Fruit fly (Drosophila melanogaster) whole organism, embryonic: Measurements from ENCODE around the gene Rbp4.

Source experiments
- C15 ChIP-seq: fragments of 200-800 bp; sonication (Bioruptor generic); IDR thresholded peaks from 3 replicates; pipeline ENCODE4 v1.3.6; 2022; ENCODE audit warnings: missing biosample characterization, missing genetic modification characterization
- CG10431 ChIP-seq: fragments of 200-800 bp; sonication (Bioruptor generic); optimal IDR thresholded peaks from 3 replicates; lab custom pipeline; 2018; ENCODE audit warnings: missing biosample characterization, mild to moderate bottlenecking, missing genetic modification characterization
- CG11085 ChIP-seq: fragments of 200-800 bp; sonication (Bioruptor generic); IDR thresholded peaks from 2 replicates; pipeline ENCODE4 v1.3.6; 2022; ENCODE audit warnings: missing biosample characterization, missing genetic modification characterization
- CG11456 ChIP-seq: fragments of 200-800 bp; sonication (Bioruptor generic); IDR thresholded peaks from 3 replicates; pipeline ENCODE4 v1.3.6; 2022; ENCODE audit warnings: missing biosample characterization, missing genetic modification characterization
- CG11560 ChIP-seq: fragments of 200-800 bp; sonication (Bioruptor generic); IDR thresholded peaks from 3 replicates; pipeline ENCODE4 v1.3.6; 2022; ENCODE audit warnings: missing biosample characterization, missing genetic modification characterization
- CG11723 ChIP-seq: fragments of 200-800 bp; sonication (Bioruptor generic); optimal IDR thresholded peaks from 2 replicates; lab custom pipeline; 2017; ENCODE audit warnings: missing biosample characterization, mild to moderate bottlenecking, missing genetic modification characterization
- CG12299 ChIP-seq: fragments of 200-800 bp; sonication (Bioruptor generic); optimal IDR thresholded peaks from 2 replicates; lab custom pipeline; 2018; ENCODE audit warnings: missing biosample characterization, mild to moderate bottlenecking, missing genetic modification characterization
- CG13624 ChIP-seq: fragments of 200-800 bp; sonication (Bioruptor generic); optimal IDR thresholded peaks from 2 replicates; lab custom pipeline; 2016; ENCODE audit warnings: missing biosample characterization, missing genetic modification characterization
- CG13894 ChIP-seq: fragments of 200-800 bp; sonication (Bioruptor generic); optimal IDR thresholded peaks from 3 replicates; lab custom pipeline; 2018; ENCODE audit warnings: missing biosample characterization, mild to moderate bottlenecking, missing genetic modification characterization, moderate library complexity
- CG16813 ChIP-seq: fragments of 200-800 bp; sonication (Bioruptor generic); IDR thresholded peaks from 3 replicates; pipeline ENCODE4 v1.3.6; 2022; ENCODE audit warnings: missing biosample characterization, missing genetic modification characterization; ENCODE audit not compliant: partially characterized antibody
- CG16863 ChIP-seq: fragments of 200-800 bp; sonication (Bioruptor generic); optimal IDR thresholded peaks from 3 replicates; lab custom pipeline; 2016; ENCODE audit warnings: missing biosample characterization, missing genetic modification characterization
- CG3281 ChIP-seq: fragments of 200-800 bp; sonication (Bioruptor generic); optimal IDR thresholded peaks from 3 replicates; lab custom pipeline; 2017; ENCODE audit warnings: missing biosample characterization, mild to moderate bottlenecking, missing genetic modification characterization
- CG3726 ChIP-seq: fragments of 200-800 bp; sonication (Bioruptor generic); IDR thresholded peaks from 3 replicates; pipeline ENCODE4, ENCODE4 v1.3.6; 2022; ENCODE audit warnings: missing biosample characterization, missing genetic modification characterization
- CG4820 ChIP-seq: fragments of 200-800 bp; sonication (Bioruptor generic); optimal IDR thresholded peaks from 3 replicates; lab custom pipeline; 2016; ENCODE audit warnings: missing biosample characterization, missing genetic modification characterization
- CG6683 ChIP-seq: fragments of 200-800 bp; sonication (Bioruptor generic); optimal IDR thresholded peaks from 2 replicates; lab custom pipeline; 2017; ENCODE audit warnings: missing biosample characterization, mild to moderate bottlenecking, missing genetic modification characterization, missing genetic modification reagents
- CG7786 ChIP-seq: fragments of 200-800 bp; sonication (Bioruptor generic); optimal IDR thresholded peaks from 2 replicates; lab custom pipeline; 2016; ENCODE audit warnings: missing biosample characterization, missing genetic modification characterization
- CG7987 ChIP-seq: fragments of 200-800 bp; sonication (Bioruptor generic); optimal IDR thresholded peaks from 2 replicates; lab custom pipeline; 2018; ENCODE audit warnings: missing biosample characterization, mild to moderate bottlenecking, missing genetic modification characterization, moderate library complexity
- CG8359 ChIP-seq: fragments of 200-800 bp; sonication (Bioruptor generic); optimal IDR thresholded peaks from 2 replicates; lab custom pipeline; 2017; ENCODE audit warnings: missing biosample characterization, mild to moderate bottlenecking, missing genetic modification characterization, borderline replicate concordance
- CG8388 ChIP-seq: fragments of 200-800 bp; sonication (Bioruptor generic); optimal IDR thresholded peaks from 2 replicates; lab custom pipeline; 2019; ENCODE audit warnings: missing biosample characterization, mild to moderate bottlenecking, missing genetic modification characterization, moderate library complexity
- CG9215 ChIP-seq: fragments of 200-800 bp; sonication (Bioruptor generic); IDR thresholded peaks from 2 replicates; pipeline ENCODE4 v1.3.6; 2022; ENCODE audit warnings: missing biosample characterization, missing genetic modification characterization
- CG9727 ChIP-seq: fragments of 200-800 bp; sonication (Bioruptor generic); optimal IDR thresholded peaks from 3 replicates; lab custom pipeline; 2017; ENCODE audit warnings: missing biosample characterization, mild to moderate bottlenecking, missing genetic modification characterization
- Fer3 ChIP-seq: fragments of 200-800 bp; sonication (Bioruptor generic); optimal IDR thresholded peaks from 2 replicates; lab custom pipeline; 2018; ENCODE audit warnings: missing biosample characterization, mild to moderate bottlenecking, missing genetic modification characterization, moderate library complexity
- Gug ChIP-seq: fragments of 200-800 bp; sonication (Bioruptor generic); IDR thresholded peaks from 4 replicates; pipeline ENCODE4 v1.3.6; 2022; ENCODE audit warnings: missing biosample characterization, missing genetic modification characterization
- H2.0 ChIP-seq: fragments of 200-800 bp; sonication (Bioruptor generic); IDR thresholded peaks from 2 replicates; pipeline ENCODE4 v1.3.6; 2022; ENCODE audit warnings: missing biosample characterization, missing genetic modification characterization
- Hand ChIP-seq: fragments of 200-800 bp; sonication (Bioruptor generic); optimal IDR thresholded peaks from 2 replicates; lab custom pipeline; 2017; ENCODE audit warnings: mild to moderate bottlenecking, missing biosample characterization, missing genetic modification reagents, missing genetic modification characterization
- Max ChIP-seq: fragments of 200-800 bp; sonication (Bioruptor generic); optimal IDR thresholded peaks from 2 replicates; lab custom pipeline; 2016; ENCODE audit warnings: missing biosample characterization, mild to moderate bottlenecking, missing genetic modification characterization
- Nf-YB ChIP-seq: fragments of 200-800 bp; sonication (Bioruptor generic); optimal IDR thresholded peaks from 3 replicates; lab custom pipeline; 2019; ENCODE audit warnings: missing biosample characterization, mild to moderate bottlenecking, missing genetic modification characterization, moderate library complexity
- NfI ChIP-seq: fragments of 200-800 bp; sonication (Bioruptor generic); optimal IDR thresholded peaks from 3 replicates; lab custom pipeline; 2018; ENCODE audit warnings: missing biosample characterization, mild to moderate bottlenecking, missing genetic modification characterization, moderate library complexity
- Oaz ChIP-seq: fragments of 200-800 bp; sonication (Bioruptor generic); IDR thresholded peaks from 2 replicates; pipeline ENCODE4 v1.3.6; 2022; ENCODE audit warnings: missing biosample characterization, missing genetic modification characterization
- Rfx ChIP-seq: fragments of 200-800 bp; sonication (Bioruptor generic); IDR thresholded peaks from 2 replicates; pipeline ENCODE4 v1.3.6; 2022; ENCODE audit warnings: missing biosample characterization, missing genetic modification characterization
- Sry-δ ChIP-seq: fragments of 200-800 bp; sonication (Bioruptor generic); optimal IDR thresholded peaks from 2 replicates; lab custom pipeline; 2016; ENCODE audit warnings: missing biosample characterization, missing genetic modification characterization
- ac ChIP-seq: fragments of 200-800 bp; sonication (Bioruptor generic); optimal IDR thresholded peaks from 3 replicates; lab custom pipeline; 2017; ENCODE audit warnings: missing biosample characterization, mild to moderate bottlenecking, missing genetic modification characterization
- bsh ChIP-seq, 2 experiments: fragments of 200-800 bp; sonication (Bioruptor generic); optimal IDR thresholded peaks; 2 replicates each; lab custom pipeline; 2017 to 2018; ENCODE audit warnings: mild to moderate bottlenecking in 2 of 2, missing biosample characterization in 2 of 2, missing genetic modification characterization in 2 of 2, moderate library complexity in 1 of 2
- btn ChIP-seq: fragments of 200-800 bp; sonication (Bioruptor generic); optimal IDR thresholded peaks from 2 replicates; lab custom pipeline; 2016; ENCODE audit warnings: missing biosample characterization, missing genetic modification characterization
- dati ChIP-seq: fragments of 200-800 bp; sonication (Bioruptor generic); IDR thresholded peaks from 2 replicates; pipeline ENCODE4 v1.3.6; 2022; ENCODE audit warnings: missing biosample characterization, missing genetic modification characterization
- dmrt11E ChIP-seq: fragments of 200-800 bp; sonication (Bioruptor generic); optimal IDR thresholded peaks from 3 replicates; lab custom pipeline; 2018; ENCODE audit warnings: missing biosample characterization, mild to moderate bottlenecking, missing genetic modification characterization, moderate library complexity
- fd64A ChIP-seq: fragments of 200-800 bp; sonication (Bioruptor generic); optimal IDR thresholded peaks from 3 replicates; lab custom pipeline; 2018; ENCODE audit warnings: missing biosample characterization, mild to moderate bottlenecking, missing genetic modification characterization
- grau ChIP-seq: fragments of 200-800 bp; optimal IDR thresholded peaks from 3 replicates; lab custom pipeline; 2019; ENCODE audit warnings: missing biosample characterization, mild to moderate bottlenecking, missing genetic modification characterization, moderate library complexity
- jigr1 ChIP-seq: fragments of 200-800 bp; sonication (Bioruptor generic); IDR thresholded peaks from 3 replicates; pipeline ENCODE4 v1.3.6; 2022; ENCODE audit warnings: missing biosample characterization, missing genetic modification characterization
- kah ChIP-seq: fragments of 200-800 bp; sonication (Bioruptor generic); optimal IDR thresholded peaks from 2 replicates; lab custom pipeline; 2018; ENCODE audit warnings: missing biosample characterization, mild to moderate bottlenecking, missing genetic modification characterization
- ken ChIP-seq: fragments of 200-800 bp; sonication (Bioruptor generic); IDR thresholded peaks from 3 replicates; pipeline ENCODE4 v1.3.6; 2022; ENCODE audit warnings: missing biosample characterization, missing genetic modification characterization
- peb ChIP-seq: fragments of 200-800 bp; sonication (Bioruptor generic); IDR thresholded peaks from 2 replicates; pipeline ENCODE4 v1.3.6; 2022; ENCODE audit warnings: missing biosample characterization, missing genetic modification characterization
- phol ChIP-seq: fragments of 200-800 bp; sonication (Bioruptor generic); optimal IDR thresholded peaks from 3 replicates; lab custom pipeline; 2018; ENCODE audit warnings: missing biosample characterization, mild to moderate bottlenecking, missing genetic modification characterization, moderate library complexity
- repo ChIP-seq: fragments of 200-800 bp; sonication (Bioruptor generic); optimal IDR thresholded peaks from 2 replicates; lab custom pipeline; 2016; ENCODE audit warnings: missing biosample characterization, missing genetic modification characterization
- rib ChIP-seq: fragments of 200-800 bp; sonication (Bioruptor generic); IDR thresholded peaks from 2 replicates; pipeline ENCODE4 v1.3.6; 2022; ENCODE audit warnings: missing biosample characterization, missing genetic modification characterization
- seq ChIP-seq: fragments of 200-800 bp; sonication (Bioruptor generic); IDR thresholded peaks from 2 replicates; pipeline ENCODE4 v1.3.6; 2022; ENCODE audit warnings: missing biosample characterization, missing genetic modification characterization
- slou ChIP-seq: fragments of 200-800 bp; sonication (Bioruptor generic); optimal IDR thresholded peaks from 3 replicates; lab custom pipeline; 2016; ENCODE audit warnings: missing biosample characterization, missing genetic modification characterization
- zfh1 ChIP-seq: fragments of 200-800 bp; sonication (Bioruptor generic); IDR thresholded peaks from 3 replicates; pipeline ENCODE4 v1.3.6; 2022; ENCODE audit warnings: missing biosample characterization, missing genetic modification characterization

Gene Rbp4

DNA sequence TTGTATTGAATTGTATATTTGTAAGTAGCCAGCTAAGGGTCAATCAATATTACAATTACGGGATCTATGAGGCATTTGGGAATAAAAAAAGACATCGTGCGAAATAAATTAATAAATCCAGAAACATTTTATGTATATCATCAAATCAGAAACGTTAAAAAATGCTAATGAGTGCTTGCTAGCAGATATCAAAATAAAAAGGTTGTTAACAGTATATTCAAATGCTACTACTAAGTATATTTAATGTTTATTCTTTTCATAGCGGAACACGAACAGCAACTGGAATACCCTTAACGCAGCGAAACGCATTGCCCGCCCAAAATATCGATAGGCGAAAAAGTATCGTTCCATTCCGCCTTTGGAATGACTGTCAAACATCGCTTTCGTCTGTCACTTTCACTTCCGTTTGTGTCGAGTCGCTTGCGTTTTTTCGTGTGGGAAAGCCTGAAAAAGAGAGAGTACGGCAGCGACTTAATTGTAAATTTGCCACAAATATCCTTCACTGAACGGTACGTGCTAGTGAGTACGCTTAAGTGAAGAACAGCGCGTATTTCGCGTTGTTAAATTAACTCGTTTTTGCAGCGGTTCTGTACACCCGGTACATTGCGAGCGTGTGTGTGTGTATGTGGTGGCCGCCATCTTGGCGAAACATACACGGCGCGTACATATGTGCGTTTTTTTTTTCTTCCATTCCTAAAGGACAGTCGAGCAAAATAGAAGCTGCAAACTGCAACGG, 4.9 kb upstream of the Rbp4 start, which contains the start of gene B52 (continued):
- TF ChIP-seq CG4820 (no peak), CG12299 (tag; lab: Kevin White, UChicago) (peak; percentile 52), NfI (GFP tag; lab: Kevin White, UChicago) (peak; percentile 82), rib (GFP tag; lab: Robert Waterston, UW) (peak; percentile 51; the same call in 1 of the 2 replicates), Oaz (GFP tag; lab: Robert Waterston, UW) (0 out of 2 replicates have a peak, but pooled peaks have one; percentile 9), btn (GFP tag; lab: Kevin White, UChicago) (peak; percentile 43), ken (peak; percentile 59; the same call in 2 of the 3 replicates), Nf-YB (GFP tag; lab: Kevin White, UChicago) (peak; percentile 42), CG8388 (GFP tag; lab: Kevin White, UChicago) (peak; percentile 40), CG7786 (GFP tag; lab: Kevin White, UChicago) (peak; percentile 21), CG3281 (GFP tag; lab: Kevin White, UChicago) (peak; percentile 81), C15 (GFP tag; lab: Robert Waterston, UW) (0 out of 3 replicates have a peak, but pooled peaks have one; percentile 49), repo (GFP tag; lab: Kevin White, UChicago) (peak; percentile 1), CG11723 (GFP tag; lab: Kevin White, UChicago) (peak; percentile 47), CG9215 (GFP tag; lab: Robert Waterston, UW) (peak; percentile 39; the same call in 1 of the 2 replicates), bsh (GFP tag; optimal IDR thresholded peaks at IDR 0.05; lab: Kevin White, UChicago) (peak; percentile 22 to 58), CG9727 (GFP tag; lab: Kevin White, UChicago) (peak; percentile 68), dmrt11E (tag; lab: Kevin White, UChicago) (peak; percentile 51), zfh1 (GFP tag; lab: Robert Waterston, UW) (peak; percentile 77), CG8359 (peak; percentile 51), H2.0 (GFP tag; lab: Robert Waterston, UW) (no peak), fd64A (GFP tag; lab: Kevin White, UChicago) (peak; percentile 76), Hand (GFP tag; lab: Kevin White, UChicago) (peak; percentile 61), Max (GFP tag; lab: Kevin White, UChicago) (peak; percentile 40), grau (peak; percentile 41), CG13894 (tag; lab: Kevin White, UChicago) (no peak), CG10431 (GFP tag; lab: Kevin White, UChicago) (peak; percentile 98), seq (peak; percentile 48; the same call in 1 of the 2 replicates), CG13624 (GFP tag; lab: Kevin White, UChicago) (peak; percentile 64), CG11085 (GFP tag; lab: Robert Waterston, UW) (peak; percentile 57; the same call in 1 of the 2 replicates), phol (peak; percentile 99), jigr1 (GFP tag; lab: Robert Waterston, UW) (no peak), ac (GFP tag; lab: Kevin White, UChicago) (peak; percentile 28), kah (GFP tag; lab: Kevin White, UChicago) (peak; percentile 70), Rfx (peak; percentile 82), CG3726 (GFP tag; lab: Robert Waterston, UW) (no peak), CG16813 (GFP tag; lab: Robert Waterston, UW) (peak; percentile 60), slou (GFP tag; lab: Kevin White, UChicago) (no peak), CG16863 (GFP tag; lab: Kevin White, UChicago) (peak; percentile 47), Fer3 (tag; lab: Kevin White, UChicago) (peak; percentile 73), Sry-δ (GFP tag; lab: Kevin White, UChicago) (peak; percentile 60), CG11560 (no peak), CG7987 (GFP tag; lab: Kevin White, UChicago) (peak; percentile 93), Gug (GFP tag; lab: Robert Waterston, UW) (peak; percentile 47; the same call in 2 of the 4 replicates), CG11456 (GFP tag; lab: Robert Waterston, UW) (peak; percentile 87), peb (GFP tag; lab: Robert Waterston, UW) (no peak; the same call in 1 of the 2 replicates), dati (GFP tag; lab: Robert Waterston, UW) (0 out of 2 replicates have a peak, but pooled peaks have one; percentile 40), CG6683 (GFP tag; lab: Kevin White, UChicago) (peak; percentile 8)
